Worm (Caenorhabditis elegans) whole organism, mixed stage, embryonic: ENCODE measurements around the gene ttll-5.

Experiments
- blmp-1 ChIP-seq: fragments of 150-350 bp; optimal IDR thresholded peaks from 2 replicates; lab custom pipeline; 2014; ENCODE audit warnings: missing biosample characterization, missing genetic modification characterization
- ces-1 ChIP-seq: fragments of 150-350 bp; optimal IDR thresholded peaks from 2 replicates; lab custom pipeline; 2014; ENCODE audit warnings: missing biosample characterization, missing genetic modification reagents, missing genetic modification characterization
- elt-3 ChIP-seq: fragments of 150-350 bp; optimal IDR thresholded peaks from 2 replicates; lab custom pipeline; 2014; ENCODE audit warnings: missing biosample characterization, missing genetic modification characterization
- hlh-1 ChIP-seq: fragments of 150-350 bp; optimal IDR thresholded peaks from 2 replicates; lab custom pipeline; 2014; ENCODE audit warnings: missing biosample characterization, missing genetic modification reagents, missing genetic modification characterization
- lsy-2 ChIP-seq: fragments of 150-350 bp; optimal IDR thresholded peaks from 2 replicates; lab custom pipeline; 2014; ENCODE audit warnings: missing biosample characterization, missing genetic modification characterization
- mep-1 ChIP-seq: fragments of 150-350 bp; optimal IDR thresholded peaks from 2 replicates; lab custom pipeline; 2017; ENCODE audit warnings: missing biosample characterization, missing genetic modification reagents, missing genetic modification characterization, inconsistent platforms
- mls-2 ChIP-seq: sonication (generic microtip); optimal IDR thresholded peaks from 2 replicates; lab custom pipeline; 2016; ENCODE audit warnings: mild to moderate bottlenecking, missing genetic modification characterization, moderate library complexity, missing compliant biosample characterization
- nhr-28 ChIP-seq: fragments of 150-350 bp; optimal IDR thresholded peaks from 2 replicates; lab custom pipeline; 2014; ENCODE audit warnings: missing biosample characterization, missing genetic modification characterization
- sem-2 ChIP-seq: fragments of 200-800 bp; sonication (Bioruptor generic); optimal IDR thresholded peaks from 2 replicates; lab custom pipeline; 2018; ENCODE audit warnings: mild to moderate bottlenecking, missing genetic modification characterization, missing compliant biosample characterization
- snpc-4 ChIP-seq: fragments of 150-350 bp; optimal IDR thresholded peaks from 2 replicates; lab custom pipeline; 2014; ENCODE audit warnings: missing biosample characterization, missing genetic modification characterization
- tbx-8 ChIP-seq: fragments of 200-800 bp; sonication (Bioruptor generic); optimal IDR thresholded peaks from 2 replicates; lab custom pipeline; 2018; ENCODE audit warnings: mild to moderate bottlenecking, missing genetic modification characterization, moderate library complexity, missing compliant biosample characterization
- unc-39 ChIP-seq: fragments of 150-350 bp; optimal IDR thresholded peaks from 2 replicates; lab custom pipeline; 2014; ENCODE audit warnings: missing biosample characterization, missing genetic modification characterization
- ztf-11 ChIP-seq: fragments of 150-350 bp; optimal IDR thresholded peaks from 2 replicates; lab custom pipeline; 2014; ENCODE audit warnings: missing biosample characterization, missing genetic modification characterization

DNA sequence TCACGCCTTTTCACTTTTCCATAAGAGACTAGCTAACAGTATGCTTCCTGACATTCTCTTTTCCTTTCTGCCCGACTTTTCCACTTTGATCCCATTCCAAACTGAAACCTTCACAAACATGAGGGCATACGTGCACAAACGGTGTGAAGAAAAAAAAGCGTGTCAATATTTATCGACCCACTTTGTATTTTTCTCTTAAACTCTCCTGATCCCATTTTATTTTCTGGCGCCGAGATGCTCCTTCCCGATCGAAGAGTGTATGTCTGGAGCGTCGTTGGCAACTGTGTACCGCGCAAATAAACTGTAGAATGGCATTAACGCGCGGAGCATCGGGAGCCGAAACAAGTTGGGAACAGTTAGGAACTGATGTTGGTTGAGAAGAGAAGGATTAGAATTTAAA, 20.7 kb downstream of the ttll-5 start:
- no peak for TF ChIP-seq blmp-1
- TF ChIP-seq unc-39 (tag; lab: Kevin White, UChicago) = no peak
- TF ChIP-seq ztf-11 (tag; lab: Kevin White, UChicago) = no peak
- TF ChIP-seq elt-3 = no peak
- no peak for TF ChIP-seq lsy-2
- TF ChIP-seq snpc-4 = no peak
- no peak for TF ChIP-seq ces-1
- TF ChIP-seq mep-1 (tag; lab: Kevin White, UChicago) = no peak
- no peak for TF ChIP-seq tbx-8
- no peak for TF ChIP-seq hlh-1 (tag; lab: Kevin White, UChicago)
- TF ChIP-seq nhr-28 (tag; lab: Kevin White, UChicago) = no peak
- TF ChIP-seq sem-2 (GFP tag; lab: Kevin White, UChicago) = no peak
- no peak for TF ChIP-seq mls-2
